Worm (Caenorhabditis elegans): Measurements from ENCODE around the gene srbc-5.

- TF ChIP-seq attf-3 (GFP tag; conservative IDR thresholded peaks at IDR 0.05), result no peak
- TF ChIP-seq lin-54 (GFP tag; optimal IDR thresholded peaks at IDR 0.05), result no peak
- no peak for TF ChIP-seq Y53F4B.3 (GFP tag; IDR thresholded peaks at IDR 0.05)
- TF ChIP-seq pha-4 (tag; optimal IDR thresholded peaks at IDR 0.05), result no peak
- TF ChIP-seq rpc-1 (optimal IDR thresholded peaks at IDR 0.05), result no peak
- no peak for TF ChIP-seq rpc-1 (tag; optimal IDR thresholded peaks at IDR 0.05)
These were observed 16.0 kb downstream of the srbc-5 start for ce11 chrV:3276184-3276583.
